Fruit fly (Drosophila melanogaster) whole organism, prepupa: ENCODE results near the gene CG10702.
A peak's percentile ranks its signal among the peaks of the same experiment; 100 is the strongest.

Experiments
- Blimp-1 ChIP-seq: fragments of 200-800 bp; sonication (Bioruptor generic); optimal IDR thresholded peaks from 3 replicates; lab custom pipeline; 2017; ENCODE audit warnings: missing biosample characterization, missing genetic modification characterization, mild to moderate bottlenecking, moderate library complexity, missing genetic modification reagents
- CG10631 ChIP-seq: fragments of 200-800 bp; sonication (Bioruptor generic); optimal IDR thresholded peaks from 2 replicates; lab custom pipeline; 2016; ENCODE audit warnings: missing biosample characterization, missing genetic modification characterization
- CG10669 ChIP-seq: fragments of 200-800 bp; sonication (Bioruptor generic); optimal IDR thresholded peaks from 3 replicates; lab custom pipeline; 2018; ENCODE audit warnings: missing biosample characterization, mild to moderate bottlenecking, missing genetic modification characterization, moderate library complexity
- CG11902 ChIP-seq: fragments of 200-800 bp; sonication (Bioruptor generic); optimal IDR thresholded peaks from 3 replicates; lab custom pipeline; 2016; ENCODE audit warnings: missing biosample characterization, missing genetic modification characterization
- CG15336 ChIP-seq: fragments of 200-800 bp; sonication (Bioruptor generic); IDR thresholded peaks from 2 replicates; pipeline ENCODE4 v1.3.6; 2022; ENCODE audit warnings: missing biosample characterization, missing genetic modification characterization
- CG1621 ChIP-seq: fragments of 200-800 bp; sonication (Bioruptor generic); optimal IDR thresholded peaks from 3 replicates; lab custom pipeline; 2018; ENCODE audit warnings: missing biosample characterization, mild to moderate bottlenecking, missing genetic modification characterization
- CG31627 ChIP-seq: fragments of 200-800 bp; sonication (Bioruptor generic); optimal IDR thresholded peaks from 3 replicates; lab custom pipeline; 2016; ENCODE audit warnings: missing biosample characterization, missing genetic modification characterization
- CG32006 ChIP-seq: fragments of 200-800 bp; sonication (Bioruptor generic); optimal IDR thresholded peaks from 3 replicates; lab custom pipeline; 2017; ENCODE audit warnings: missing biosample characterization, mild to moderate bottlenecking, missing genetic modification characterization
- CG34406 ChIP-seq: fragments of 200-800 bp; sonication (Bioruptor generic); optimal IDR thresholded peaks from 3 replicates; lab custom pipeline; 2016; ENCODE audit warnings: missing biosample characterization, missing genetic modification characterization
- CG6163 ChIP-seq: fragments of 200-800 bp; sonication (Bioruptor generic); IDR thresholded peaks from 3 replicates; pipeline ENCODE4 v1.3.6; 2022; ENCODE audit warnings: missing biosample characterization, missing genetic modification characterization
- CG6276 ChIP-seq: fragments of 200-800 bp; sonication (Bioruptor generic); optimal IDR thresholded peaks from 2 replicates; lab custom pipeline; 2017; ENCODE audit warnings: missing biosample characterization, mild to moderate bottlenecking, missing genetic modification characterization
- CG6792 ChIP-seq: fragments of 200-800 bp; sonication (Bioruptor generic); optimal IDR thresholded peaks from 3 replicates; lab custom pipeline; 2016; ENCODE audit warnings: missing biosample characterization, missing genetic modification characterization
- CG6808 ChIP-seq: fragments of 200-800 bp; sonication (Bioruptor generic); optimal IDR thresholded peaks from 3 replicates; lab custom pipeline; 2017; ENCODE audit warnings: missing biosample characterization, missing genetic modification characterization, mild to moderate bottlenecking, moderate library complexity, missing genetic modification reagents
- CG6854 ChIP-seq: fragments of 200-800 bp; sonication (Bioruptor generic); optimal IDR thresholded peaks from 2 replicates; lab custom pipeline; 2017; ENCODE audit warnings: missing biosample characterization, mild to moderate bottlenecking, missing genetic modification characterization
- CG8119 ChIP-seq: fragments of 200-800 bp; sonication (Bioruptor generic); IDR thresholded peaks from 3 replicates; pipeline ENCODE4 v1.3.6; 2022; ENCODE audit warnings: missing biosample characterization, missing genetic modification characterization
- Eip78C ChIP-seq: fragments of 200-800 bp; sonication (Bioruptor generic); peaks from one replicate; lab custom pipeline; 2016; ENCODE audit warnings: missing biosample characterization, missing genetic modification characterization
- Ets21C ChIP-seq: fragments of 200-800 bp; sonication (Bioruptor generic); optimal IDR thresholded peaks from 3 replicates; lab custom pipeline; 2016; ENCODE audit warnings: missing biosample characterization, missing genetic modification characterization
- Ets96B ChIP-seq: fragments of 200-800 bp; optimal IDR thresholded peaks from 2 replicates; lab custom pipeline; 2019; ENCODE audit warnings: missing biosample characterization, mild to moderate bottlenecking, missing genetic modification characterization, moderate library complexity
- Gug ChIP-seq: fragments of 200-800 bp; sonication (Bioruptor generic); IDR thresholded peaks from 2 replicates; pipeline ENCODE4 v1.3.6; 2022; ENCODE audit warnings: missing biosample characterization, missing genetic modification characterization
- Hr38 ChIP-seq: sonication (Bioruptor generic); optimal IDR thresholded peaks from 2 replicates; lab custom pipeline; 2016; ENCODE audit warnings: missing biosample characterization, missing genetic modification characterization
- Hr39 ChIP-seq: fragments of 200-800 bp; sonication (Bioruptor generic); optimal IDR thresholded peaks from 2 replicates; lab custom pipeline; 2016; ENCODE audit warnings: missing biosample characterization, missing genetic modification characterization
- Hr4 ChIP-seq: fragments of 200-800 bp; sonication (Bioruptor generic); optimal IDR thresholded peaks from 3 replicates; lab custom pipeline; 2016; ENCODE audit warnings: missing biosample characterization, missing genetic modification characterization
- Lpt ChIP-seq: fragments of 200-800 bp; sonication (Bioruptor generic); optimal IDR thresholded peaks from 3 replicates; lab custom pipeline; 2016; ENCODE audit warnings: missing biosample characterization, missing genetic modification characterization
- OdsH ChIP-seq: fragments of 200-800 bp; sonication (Bioruptor generic); optimal IDR thresholded peaks from 3 replicates; lab custom pipeline; 2016; ENCODE audit warnings: missing biosample characterization, missing genetic modification characterization
- Sox102F ChIP-seq: fragments of 200-800 bp; sonication (Bioruptor generic); optimal IDR thresholded peaks from 2 replicates; lab custom pipeline; 2016; ENCODE audit warnings: missing biosample characterization, mild to moderate bottlenecking, missing genetic modification characterization
- Sox14 ChIP-seq: fragments of 200-800 bp; sonication (Bioruptor generic); optimal IDR thresholded peaks from 3 replicates; lab custom pipeline; 2016; ENCODE audit warnings: missing biosample characterization, missing genetic modification characterization
- Sox15 ChIP-seq: fragments of 200-800 bp; sonication (Bioruptor generic); optimal IDR thresholded peaks from 3 replicates; lab custom pipeline; 2016; ENCODE audit warnings: missing biosample characterization, missing genetic modification characterization
- achi ChIP-seq: fragments of 200-800 bp; sonication (Bioruptor generic); optimal IDR thresholded peaks from 3 replicates; lab custom pipeline; 2016; ENCODE audit warnings: missing biosample characterization, missing genetic modification characterization
- acj6 ChIP-seq: fragments of 200-800 bp; sonication (Bioruptor generic); optimal IDR thresholded peaks from 3 replicates; lab custom pipeline; 2016; ENCODE audit warnings: missing biosample characterization, missing genetic modification characterization
- cyc ChIP-seq: fragments of 200-800 bp; sonication (Bioruptor generic); optimal IDR thresholded peaks from 3 replicates; lab custom pipeline; 2016; ENCODE audit warnings: missing biosample characterization, missing genetic modification characterization
- dac ChIP-seq: fragments of 200-800 bp; sonication (Bioruptor generic); optimal IDR thresholded peaks from 2 replicates; lab custom pipeline; 2017; ENCODE audit warnings: missing biosample characterization, mild to moderate bottlenecking, missing genetic modification characterization
- dsx ChIP-seq: fragments of 200-800 bp; optimal IDR thresholded peaks from 3 replicates; lab custom pipeline; 2019; ENCODE audit warnings: missing biosample characterization, mild to moderate bottlenecking, missing genetic modification characterization, moderate library complexity; ENCODE audit not compliant: poor library complexity, severe bottlenecking
- eg ChIP-seq: fragments of 200-800 bp; sonication (Bioruptor generic); IDR thresholded peaks from 3 replicates; pipeline ENCODE4 v1.3.6; 2022; ENCODE audit warnings: missing biosample characterization, missing genetic modification characterization
- esn ChIP-seq: fragments of 200-800 bp; sonication (Bioruptor generic); optimal IDR thresholded peaks from 2 replicates; lab custom pipeline; 2016; ENCODE audit warnings: missing biosample characterization, mild to moderate bottlenecking, missing genetic modification characterization, moderate library complexity
- fd59A ChIP-seq: fragments of 200-800 bp; sonication (Bioruptor generic); optimal IDR thresholded peaks from 2 replicates; lab custom pipeline; 2017; ENCODE audit warnings: missing biosample characterization, mild to moderate bottlenecking, missing genetic modification characterization, missing genetic modification reagents
- fd85E ChIP-seq: fragments of 200-800 bp; sonication (Bioruptor generic); optimal IDR thresholded peaks from 3 replicates; lab custom pipeline; 2016; ENCODE audit warnings: missing biosample characterization, missing genetic modification characterization
- fkh ChIP-seq: fragments of 200-800 bp; sonication (Bioruptor generic); optimal IDR thresholded peaks from 3 replicates; lab custom pipeline; 2017; ENCODE audit warnings: missing biosample characterization, mild to moderate bottlenecking, missing genetic modification characterization, moderate library complexity
- lz ChIP-seq: fragments of 200-800 bp; sonication (Bioruptor generic); optimal IDR thresholded peaks from 3 replicates; lab custom pipeline; 2016; ENCODE audit warnings: missing biosample characterization, missing genetic modification characterization
- salr ChIP-seq, 2 experiments: fragments of 200-800 bp; sonication (Bioruptor generic); optimal IDR thresholded peaks; 3 replicates each; lab custom pipeline; 2016 to 2018; ENCODE audit warnings: missing biosample characterization in 2 of 2, missing genetic modification characterization in 2 of 2, mild to moderate bottlenecking in 1 of 2
- spab ChIP-seq: fragments of 200-800 bp; sonication (Bioruptor generic); optimal IDR thresholded peaks from 2 replicates; lab custom pipeline; 2017; ENCODE audit warnings: missing biosample characterization, mild to moderate bottlenecking, missing genetic modification characterization, missing genetic modification reagents
- svp ChIP-seq: fragments of 200-800 bp; sonication (Bioruptor generic); peaks from one replicate; lab custom pipeline; 2016; ENCODE audit warnings: missing biosample characterization, missing genetic modification characterization
- topi ChIP-seq: fragments of 200-800 bp; sonication (Bioruptor generic); optimal IDR thresholded peaks from 3 replicates; lab custom pipeline; 2016; ENCODE audit warnings: missing biosample characterization, missing genetic modification characterization

The CG10702 gene

dm6 chr2L:19023972-19024743 lies 45.5 kb downstream of the CG10702 start (continued):
- TF ChIP-seq CG6808 = peak; percentile 75
- TF ChIP-seq Eip78C (GFP tag; lab: Kevin White, UChicago) = peak; percentile 90
- TF ChIP-seq spab = peak; percentile 71
- TF ChIP-seq CG10669 (GFP tag; lab: Kevin White, UChicago) = peak; percentile 77
- peak; percentile 56 for TF ChIP-seq acj6 (GFP tag; lab: Kevin White, UChicago)
- peak; percentile 49 for TF ChIP-seq fd59A (GFP tag; lab: Kevin White, UChicago)
- TF ChIP-seq CG6854 (GFP tag; lab: Kevin White, UChicago) = no peak
- peak; percentile 39 for TF ChIP-seq Sox14 (GFP tag; lab: Kevin White, UChicago)
- peak; percentile 42 for TF ChIP-seq Sox15 (GFP tag; lab: Kevin White, UChicago)
- TF ChIP-seq eg (GFP tag; lab: Robert Waterston, UW) = no peak
- peak; percentile 48 for TF ChIP-seq CG34406
- TF ChIP-seq dsx = peak; percentile 69
- TF ChIP-seq CG32006 = peak; percentile 70
- TF ChIP-seq Gug (GFP tag; lab: Robert Waterston, UW) = no peak
- peak; percentile 32 for TF ChIP-seq CG6276 (GFP tag; lab: Kevin White, UChicago)
- TF ChIP-seq dac = no peak
- TF ChIP-seq fkh (GFP tag; lab: Kevin White, UChicago) = no peak
- peak; percentile 61 for TF ChIP-seq CG1621 (tag; lab: Kevin White, UChicago)
- peak; percentile 34 for TF ChIP-seq Hr39 (GFP tag; lab: Kevin White, UChicago)
- peak; percentile 57; the same call in 2 of the 3 replicates for TF ChIP-seq CG8119 (GFP tag; lab: Robert Waterston, UW)
- TF ChIP-seq CG6163 (GFP tag; lab: Robert Waterston, UW) = no peak
- TF ChIP-seq Hr4 (GFP tag; lab: Kevin White, UChicago) = peak; percentile 48
- peak; percentile 61 for TF ChIP-seq OdsH (GFP tag; lab: Kevin White, UChicago)
- TF ChIP-seq Sox102F (GFP tag; lab: Kevin White, UChicago) = peak; percentile 22
- TF ChIP-seq Ets21C = peak; percentile 33
- peak; percentile 54 for TF ChIP-seq CG6792 (GFP tag; lab: Kevin White, UChicago)
- no peak for TF ChIP-seq Hr38
- peak; percentile 77 for TF ChIP-seq Ets96B (tag; lab: Kevin White, UChicago)
- TF ChIP-seq salr (GFP tag; optimal IDR thresholded peaks at IDR 0.05; lab: Kevin White, UChicago) = peak; percentile 31 to 39
- peak; percentile 30 for TF ChIP-seq Blimp-1 (GFP tag; lab: Kevin White, UChicago)
- TF ChIP-seq CG31627 = peak; percentile 42
- peak; percentile 66 for TF ChIP-seq svp (GFP tag; lab: Kevin White, UChicago)

DNA sequence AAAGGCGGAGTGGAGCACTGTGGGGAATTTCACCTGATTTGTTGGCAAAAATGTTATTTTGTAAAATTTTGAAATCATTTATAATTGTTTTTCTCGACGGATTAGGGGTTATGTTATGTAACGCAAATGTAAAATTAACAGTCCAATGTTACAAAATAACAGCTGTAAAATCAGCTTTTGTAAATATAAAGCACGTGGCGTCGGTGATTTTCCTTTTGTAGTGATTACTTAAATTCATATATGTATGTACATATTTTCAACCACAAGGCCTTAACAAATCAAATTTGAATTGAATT lies 47.5 kb downstream of the CG10702 start, which contains the start of gene CG15172:
CG15172 (plus strand) TSS at position 197 of the 296 bp plus-strand sequence.
- TF ChIP-seq fd59A (GFP tag; lab: Kevin White, UChicago) (no peak), esn (GFP tag; lab: Kevin White, UChicago) (no peak)

DNA sequence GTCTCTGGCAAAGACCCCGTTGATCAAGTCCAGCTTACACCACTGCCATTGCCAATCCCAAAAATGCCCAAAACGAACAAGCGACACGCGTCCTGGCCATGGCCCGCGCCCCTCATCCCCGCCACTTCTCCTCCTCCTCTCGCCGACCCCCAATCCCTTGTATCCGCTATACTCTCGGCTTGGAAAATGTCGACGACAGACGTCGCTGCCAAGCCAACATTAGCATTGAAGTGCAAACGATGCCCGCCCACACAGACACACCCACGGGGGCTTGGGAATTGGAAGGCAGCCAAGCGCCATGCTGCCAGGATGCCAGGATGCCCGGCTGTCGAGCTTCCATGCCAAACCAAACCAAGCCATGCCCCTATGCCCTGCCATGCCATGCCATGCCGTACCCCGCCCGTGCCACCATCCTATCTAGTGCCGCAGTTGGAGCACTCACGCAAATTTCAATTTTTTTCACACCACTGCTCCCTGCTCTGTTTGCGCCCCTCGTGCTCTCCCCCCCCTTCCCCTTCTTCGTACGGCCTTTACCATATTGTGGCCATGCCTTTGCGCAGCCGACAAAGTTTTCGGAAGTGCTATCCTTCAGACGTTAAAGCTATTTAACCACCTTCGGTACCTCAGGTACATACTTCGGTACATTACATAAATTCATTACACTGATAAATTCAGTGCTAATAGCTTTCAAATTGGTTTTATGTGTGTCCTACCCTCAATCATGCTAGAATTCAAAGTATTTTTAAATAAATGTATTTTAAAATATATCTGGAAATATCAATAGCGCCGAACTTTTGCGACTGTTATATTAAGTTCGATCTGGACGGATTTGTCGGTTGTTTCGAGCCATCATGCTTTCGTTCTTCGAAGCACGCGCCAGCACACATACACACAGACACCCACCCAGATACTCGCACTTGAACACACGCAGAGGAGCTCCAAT lies 48.1 kb downstream of the CG10702 start:
- TF ChIP-seq cyc (GFP tag; lab: Kevin White, UChicago) (peak; percentile 71), Blimp-1 (GFP tag; lab: Kevin White, UChicago) (peak; percentile 61), lz (peak; percentile 82), CG6163 (GFP tag; lab: Robert Waterston, UW) (peak; percentile 66; the same call in 2 of the 3 replicates), CG15336 (GFP tag; lab: Robert Waterston, UW) (peak; percentile 84), Hr39 (GFP tag; lab: Kevin White, UChicago) (peak; percentile 67), Sox102F (GFP tag; lab: Kevin White, UChicago) (peak; percentile 85), CG32006 (peak; percentile 89), CG11902 (GFP tag; lab: Kevin White, UChicago) (peak; percentile 66), CG8119 (GFP tag; lab: Robert Waterston, UW) (peak; percentile 89), salr (GFP tag; optimal IDR thresholded peaks at IDR 0.05; lab: Kevin White, UChicago) (peak; percentile 54 to 82), dsx (peak; percentile 84), fd85E (GFP tag; lab: Kevin White, UChicago) (peak; percentile 1), CG10631 (peak; percentile 84), achi (peak; percentile 87), CG6792 (GFP tag; lab: Kevin White, UChicago) (peak; percentile 82), Lpt (GFP tag; lab: Kevin White, UChicago) (peak; percentile 59), CG6854 (GFP tag; lab: Kevin White, UChicago) (peak; percentile 61), Hr38 (no peak), eg (GFP tag; lab: Robert Waterston, UW) (peak; percentile 53; the same call in 2 of the 3 replicates), CG6276 (GFP tag; lab: Kevin White, UChicago) (peak; percentile 72), topi (GFP tag; lab: Kevin White, UChicago) (peak; percentile 81), Ets96B (tag; lab: Kevin White, UChicago) (peak; percentile 90), CG6808 (peak; percentile 85), Ets21C (peak; percentile 65)
